Fruit fly (Drosophila melanogaster): Measurements from ENCODE around the gene Ost48.

The Ost48 gene

dm6 chrX:9142224-9142802 lies 16.0 kb downstream of the Ost48 start, which contains the start of gene CG7065 (continued):
- no peak for TF ChIP-seq danr (GFP tag; IDR thresholded peaks at IDR 0.05)
- TF ChIP-seq HLH54F (GFP tag; optimal IDR thresholded peaks at IDR 0.05) = no peak
- no peak for TF ChIP-seq HHEX (GFP tag; optimal IDR thresholded peaks at IDR 0.05)
- peak; percentile 66 for TF ChIP-seq unc-4 (GFP tag; IDR thresholded peaks at IDR 0.05; ENCODE audit: partially characterized antibody)
- TF ChIP-seq sna (GFP tag; IDR thresholded peaks at IDR 0.05; ENCODE audit: partially characterized antibody) = peak; percentile 38; the same call in 1 of the 2 replicates
- TF ChIP-seq Dip3 (GFP tag; optimal IDR thresholded peaks at IDR 0.05) = no peak
- TF ChIP-seq insv (GFP tag; optimal IDR thresholded peaks at IDR 0.05) = no peak
- no peak for TF ChIP-seq CG9609 (GFP tag; optimal IDR thresholded peaks at IDR 0.05)
- no peak for TF ChIP-seq CG31388 (GFP tag; optimal IDR thresholded peaks at IDR 0.05)
- TF ChIP-seq CG7372 (GFP tag; IDR thresholded peaks at IDR 0.05) = no peak
- TF ChIP-seq CG4282 (GFP tag; optimal IDR thresholded peaks at IDR 0.05) = no peak
- no peak for TF ChIP-seq D19A (tag; optimal IDR thresholded peaks at IDR 0.05)
- TF ChIP-seq CG31365 (tag; optimal IDR thresholded peaks at IDR 0.05) = no peak
- no peak for TF ChIP-seq run (tag; optimal IDR thresholded peaks at IDR 0.05)
- no peak; the same call in 2 of the 3 replicates for TF ChIP-seq zen2 (GFP tag; IDR thresholded peaks at IDR 0.05; ENCODE audit: partially characterized antibody)
- no peak for TF ChIP-seq Mrtf (GFP tag; IDR thresholded peaks at IDR 0.05)
- no peak for TF ChIP-seq Ravus (GFP tag; IDR thresholded peaks at IDR 0.05)
- TF ChIP-seq Xbp1 (GFP tag; optimal IDR thresholded peaks at IDR 0.05) = no peak
- TF ChIP-seq bigmax (GFP tag; optimal IDR thresholded peaks at IDR 0.05) = no peak
- no peak for TF ChIP-seq Bdp1 (GFP tag; optimal IDR thresholded peaks at IDR 0.05)
- no peak for TF ChIP-seq Stat92E (GFP tag; optimal IDR thresholded peaks at IDR 0.05)
- TF ChIP-seq lola (GFP tag; optimal IDR thresholded peaks at IDR 0.05) = no peak
- no peak for TF ChIP-seq slp2 (GFP tag; optimal IDR thresholded peaks at IDR 0.05)
- no peak for TF ChIP-seq CG12769 (tag; optimal IDR thresholded peaks at IDR 0.05)
- TF ChIP-seq cad (GFP tag; optimal IDR thresholded peaks at IDR 0.05) = no peak
- TF ChIP-seq CG12942 (GFP tag; optimal IDR thresholded peaks at IDR 0.05) = no peak
- TF ChIP-seq CG7987 (GFP tag; optimal IDR thresholded peaks at IDR 0.05) = no peak
- TF ChIP-seq CG6765 (GFP tag; optimal IDR thresholded peaks at IDR 0.05) = no peak
- TF ChIP-seq kay (GFP tag; optimal IDR thresholded peaks at IDR 0.05) = no peak
- peak; percentile 42 for TF ChIP-seq CG14710 (tag; optimal IDR thresholded peaks at IDR 0.05)
- peak; percentile 9 for TF ChIP-seq nmo (GFP tag; optimal IDR thresholded peaks at IDR 0.05)
- TF ChIP-seq CG10209 (GFP tag; optimal IDR thresholded peaks at IDR 0.05) = no peak
- peak; percentile 48; the same call in 1 of the 4 replicates for TF ChIP-seq chinmo (GFP tag; IDR thresholded peaks at IDR 0.05; ENCODE audit: partially characterized antibody)
- TF ChIP-seq fru (optimal IDR thresholded peaks at IDR 0.05) = no peak
- no peak for TF ChIP-seq Abd-B (GFP tag; optimal IDR thresholded peaks at IDR 0.05)
- TF ChIP-seq CG10267 (tag; optimal IDR thresholded peaks at IDR 0.05) = peak; percentile 10
- no peak for TF ChIP-seq jing (GFP tag; optimal IDR thresholded peaks at IDR 0.05)
- TF ChIP-seq CG1602 (GFP tag; optimal IDR thresholded peaks at IDR 0.05) = no peak
- no peak for TF ChIP-seq CG18011 (GFP tag; optimal IDR thresholded peaks at IDR 0.05)
- TF ChIP-seq CG10654 (GFP tag; optimal IDR thresholded peaks at IDR 0.05) = no peak
- TF ChIP-seq ATbp (GFP tag; optimal IDR thresholded peaks at IDR 0.05) = no peak
- TF ChIP-seq Tbp (GFP tag; optimal IDR thresholded peaks at IDR 0.05) = no peak
- no peak for TF ChIP-seq CG13424 (tag; optimal IDR thresholded peaks at IDR 0.05)
- no peak for TF ChIP-seq Side (GFP tag; optimal IDR thresholded peaks at IDR 0.05)
- no peak for TF ChIP-seq dpn (GFP tag; optimal IDR thresholded peaks at IDR 0.05)
- no peak for TF ChIP-seq crp (GFP tag; optimal IDR thresholded peaks at IDR 0.05)
- TF ChIP-seq Chrac-16 (GFP tag; optimal IDR thresholded peaks at IDR 0.05) = no peak
- TF ChIP-seq Ets97D (GFP tag; optimal IDR thresholded peaks at IDR 0.05) = peak; percentile 45
- no peak for TF ChIP-seq CG2889 (GFP tag; IDR thresholded peaks at IDR 0.05)
- no peak for TF ChIP-seq eve (GFP tag; optimal IDR thresholded peaks at IDR 0.05)
